Fruit fly (Drosophila melanogaster) whole organism, embryonic: ENCODE measurements around the gene Cyp313a1.
A peak's percentile ranks its signal among the peaks of the same experiment; 100 is the strongest.

Experiments used
- Antp ChIP-seq: fragments of 200-800 bp; sonication (Bioruptor generic); optimal IDR thresholded peaks from 3 replicates; lab custom pipeline; 2016; ENCODE audit warnings: missing biosample characterization, missing genetic modification characterization
- BEAF-32 ChIP-seq: fragments of 200-800 bp; sonication (Bioruptor generic); optimal IDR thresholded peaks from 3 replicates; lab custom pipeline; 2017; ENCODE audit warnings: missing biosample characterization, missing genetic modification characterization, mild to moderate bottlenecking, moderate library complexity, missing genetic modification reagents
- Bdp1 ChIP-seq: fragments of 200-800 bp; sonication (Bioruptor generic); optimal IDR thresholded peaks from 3 replicates; lab custom pipeline; 2016; ENCODE audit warnings: missing biosample characterization, missing genetic modification characterization
- BtbVII ChIP-seq: fragments of 200-800 bp; sonication (Bioruptor generic); optimal IDR thresholded peaks from 3 replicates; lab custom pipeline; 2017; ENCODE audit warnings: missing biosample characterization, mild to moderate bottlenecking, missing genetic modification characterization
- CG10274 ChIP-seq: fragments of 200-800 bp; sonication (Bioruptor generic); optimal IDR thresholded peaks from 3 replicates; lab custom pipeline; 2017; ENCODE audit warnings: missing biosample characterization, mild to moderate bottlenecking, missing genetic modification characterization
- CG10462 ChIP-seq: fragments of 200-800 bp; sonication (Bioruptor generic); optimal IDR thresholded peaks from 2 replicates; lab custom pipeline; 2016; ENCODE audit warnings: missing biosample characterization, missing genetic modification characterization
- CG10565 ChIP-seq: fragments of 200-800 bp; sonication (Bioruptor generic); optimal IDR thresholded peaks from 3 replicates; lab custom pipeline; 2016; ENCODE audit warnings: missing biosample characterization, mild to moderate bottlenecking, missing genetic modification characterization
- CG11504 ChIP-seq: fragments of 200-800 bp; sonication (Bioruptor generic); optimal IDR thresholded peaks from 3 replicates; lab custom pipeline; 2019; ENCODE audit warnings: missing biosample characterization, mild to moderate bottlenecking, missing genetic modification characterization, moderate library complexity
- CG12942 ChIP-seq: fragments of 200-800 bp; sonication (Bioruptor generic); optimal IDR thresholded peaks from 3 replicates; lab custom pipeline; 2016; ENCODE audit warnings: missing biosample characterization, missing genetic modification characterization
- CG14710 ChIP-seq: fragments of 200-800 bp; sonication (Bioruptor generic); optimal IDR thresholded peaks from 3 replicates; lab custom pipeline; 2019; ENCODE audit warnings: missing biosample characterization, mild to moderate bottlenecking, missing genetic modification characterization, moderate library complexity
- CG14860 ChIP-seq: fragments of 200-800 bp; sonication (Bioruptor generic); IDR thresholded peaks from 3 replicates; pipeline ENCODE4 v1.3.6; 2022; ENCODE audit warnings: missing biosample characterization, missing genetic modification characterization; ENCODE audit not compliant: partially characterized antibody
- CG15269 ChIP-seq: fragments of 200-800 bp; sonication (Bioruptor generic); optimal IDR thresholded peaks from 2 replicates; lab custom pipeline; 2018; ENCODE audit warnings: missing biosample characterization, mild to moderate bottlenecking, missing genetic modification characterization, moderate library complexity
- CG16813 ChIP-seq: fragments of 200-800 bp; sonication (Bioruptor generic); IDR thresholded peaks from 3 replicates; pipeline ENCODE4 v1.3.6; 2022; ENCODE audit warnings: missing biosample characterization, missing genetic modification characterization; ENCODE audit not compliant: partially characterized antibody
- CG2120 ChIP-seq: fragments of 200-800 bp; sonication (Bioruptor generic); optimal IDR thresholded peaks from 3 replicates; lab custom pipeline; 2016; ENCODE audit warnings: missing biosample characterization, missing genetic modification characterization
- CG2875 ChIP-seq: fragments of 200-800 bp; sonication (Bioruptor generic); optimal IDR thresholded peaks from 2 replicates; lab custom pipeline; 2017; ENCODE audit warnings: missing biosample characterization, mild to moderate bottlenecking, missing genetic modification characterization, missing genetic modification reagents
- CG2889 ChIP-seq: fragments of 200-800 bp; sonication (Bioruptor generic); IDR thresholded peaks from 3 replicates; pipeline ENCODE4 v1.3.6; 2022; ENCODE audit warnings: missing biosample characterization, missing genetic modification characterization
- CG3065 ChIP-seq: fragments of 200-800 bp; sonication (Bioruptor generic); optimal IDR thresholded peaks from 2 replicates; lab custom pipeline; 2016; ENCODE audit warnings: missing biosample characterization, missing genetic modification characterization
- CG3995 ChIP-seq: fragments of 200-800 bp; sonication (Bioruptor generic); optimal IDR thresholded peaks from 3 replicates; lab custom pipeline; 2016; ENCODE audit warnings: missing biosample characterization, missing genetic modification characterization
- CG4282 ChIP-seq: fragments of 200-800 bp; sonication (Bioruptor generic); optimal IDR thresholded peaks from 2 replicates; lab custom pipeline; 2016; ENCODE audit warnings: missing biosample characterization, missing genetic modification characterization
- CG43689 ChIP-seq: fragments of 200-800 bp; sonication (Bioruptor generic); IDR thresholded peaks from 2 replicates; pipeline ENCODE4 v1.3.6; 2022; ENCODE audit warnings: missing biosample characterization, missing genetic modification characterization
- CG4404 ChIP-seq: fragments of 200-800 bp; sonication (Bioruptor generic); IDR thresholded peaks from 2 replicates; pipeline ENCODE4 v1.3.6; 2022; ENCODE audit warnings: missing biosample characterization, missing genetic modification characterization
- CG6791 ChIP-seq: fragments of 200-800 bp; sonication (Bioruptor generic); IDR thresholded peaks from 3 replicates; pipeline ENCODE4 v1.3.6; 2022; ENCODE audit warnings: missing biosample characterization, missing genetic modification characterization; ENCODE audit not compliant: partially characterized antibody
- CG7786 ChIP-seq: fragments of 200-800 bp; sonication (Bioruptor generic); optimal IDR thresholded peaks from 2 replicates; lab custom pipeline; 2016; ENCODE audit warnings: missing biosample characterization, missing genetic modification characterization
- CG7839 ChIP-seq: fragments of 200-800 bp; sonication (Bioruptor generic); optimal IDR thresholded peaks from 3 replicates; lab custom pipeline; 2018; ENCODE audit warnings: missing biosample characterization, mild to moderate bottlenecking, missing genetic modification characterization, moderate library complexity
- CG7963 ChIP-seq: fragments of 200-800 bp; sonication (Bioruptor generic); IDR thresholded peaks from 3 replicates; pipeline ENCODE4 v1.3.6; 2022; ENCODE audit warnings: missing biosample characterization, missing genetic modification characterization; ENCODE audit not compliant: partially characterized antibody
- Dll ChIP-seq: fragments of 200-800 bp; sonication (Bioruptor generic); IDR thresholded peaks from 4 replicates; pipeline ENCODE4 v1.3.6; 2022; ENCODE audit warnings: missing biosample characterization, missing genetic modification characterization; ENCODE audit not compliant: partially characterized antibody
- E2f2 ChIP-seq: fragments of 200-800 bp; sonication (Bioruptor generic); IDR thresholded peaks from 2 replicates; pipeline ENCODE4 v1.3.6; 2022; ENCODE audit warnings: missing biosample characterization, missing genetic modification characterization
- Ets97D ChIP-seq: fragments of 200-800 bp; sonication (Bioruptor generic); optimal IDR thresholded peaks from 3 replicates; lab custom pipeline; 2016; ENCODE audit warnings: missing biosample characterization, missing genetic modification characterization
- Gug ChIP-seq: fragments of 200-800 bp; sonication (Bioruptor generic); IDR thresholded peaks from 4 replicates; pipeline ENCODE4 v1.3.6; 2022; ENCODE audit warnings: missing biosample characterization, missing genetic modification characterization
- HLH4C ChIP-seq: fragments of 200-800 bp; sonication (Bioruptor generic); IDR thresholded peaks from 3 replicates; pipeline ENCODE4 v1.3.6; 2022; ENCODE audit warnings: missing biosample characterization, missing genetic modification characterization; ENCODE audit not compliant: partially characterized antibody
- Hsf ChIP-seq: fragments of 200-800 bp; sonication (Bioruptor generic); optimal IDR thresholded peaks from 3 replicates; lab custom pipeline; 2016; ENCODE audit warnings: missing biosample characterization, missing genetic modification characterization
- btn ChIP-seq: fragments of 200-800 bp; sonication (Bioruptor generic); optimal IDR thresholded peaks from 2 replicates; lab custom pipeline; 2016; ENCODE audit warnings: missing biosample characterization, missing genetic modification characterization
- crp ChIP-seq, 2 experiments: fragments of 200-800 bp; sonication (Bioruptor generic); optimal IDR thresholded peaks; 2 replicates in 1 of 2; 3 replicates in 1 of 2; lab custom pipeline; 2017; ENCODE audit warnings: missing biosample characterization in 2 of 2, missing genetic modification characterization in 2 of 2, mild to moderate bottlenecking in 1 of 2, moderate library complexity in 1 of 2
- cwo ChIP-seq: fragments of 200-800 bp; sonication (Bioruptor generic); optimal IDR thresholded peaks from 3 replicates; lab custom pipeline; 2017; ENCODE audit warnings: missing biosample characterization, missing genetic modification characterization, mild to moderate bottlenecking, moderate library complexity, missing genetic modification reagents
- eve ChIP-seq, 2 experiments: fragments of >200 bp; optimal IDR thresholded peaks; 2 replicates each; lab custom pipeline; 2017; ENCODE audit warnings: missing biosample characterization in 2 of 2, missing genetic modification characterization in 2 of 2
- exex ChIP-seq: fragments of 200-800 bp; sonication (Bioruptor generic); optimal IDR thresholded peaks from 4 replicates; lab custom pipeline; 2018; ENCODE audit warnings: missing biosample characterization, mild to moderate bottlenecking, missing genetic modification characterization, moderate library complexity
- fd96Cb ChIP-seq: fragments of 200-800 bp; sonication (Bioruptor generic); optimal IDR thresholded peaks from 2 replicates; lab custom pipeline; 2018; ENCODE audit warnings: missing biosample characterization, mild to moderate bottlenecking, missing genetic modification characterization, moderate library complexity
- gcm ChIP-seq: fragments of 200-800 bp; sonication (Bioruptor generic); optimal IDR thresholded peaks from 2 replicates; lab custom pipeline; 2019; ENCODE audit warnings: missing biosample characterization, mild to moderate bottlenecking, missing genetic modification characterization, moderate library complexity
- hbn ChIP-seq: fragments of 200-800 bp; sonication (Bioruptor generic); IDR thresholded peaks from 2 replicates; pipeline ENCODE4 v1.3.6; 2022; ENCODE audit warnings: missing biosample characterization, missing genetic modification characterization; ENCODE audit not compliant: partially characterized antibody
- ind ChIP-seq: fragments of 200-800 bp; sonication (Bioruptor generic); optimal IDR thresholded peaks from 3 replicates; lab custom pipeline; 2016; ENCODE audit warnings: missing biosample characterization, missing genetic modification characterization
- jing ChIP-seq: fragments of 200-800 bp; sonication (Bioruptor generic); optimal IDR thresholded peaks from 2 replicates; lab custom pipeline; 2018; ENCODE audit warnings: missing biosample characterization, mild to moderate bottlenecking, missing genetic modification characterization
- pb ChIP-seq: fragments of 200-800 bp; sonication (Bioruptor generic); optimal IDR thresholded peaks from 3 replicates; lab custom pipeline; 2016; ENCODE audit warnings: missing biosample characterization, missing genetic modification characterization
- sens ChIP-seq: fragments of 200-800 bp; sonication (Bioruptor generic); peaks from one replicate; lab custom pipeline; 2016; ENCODE audit warnings: missing biosample characterization, missing genetic modification characterization
- slou ChIP-seq: fragments of 200-800 bp; sonication (Bioruptor generic); optimal IDR thresholded peaks from 3 replicates; lab custom pipeline; 2016; ENCODE audit warnings: missing biosample characterization, missing genetic modification characterization
- sqz ChIP-seq: fragments of 200-800 bp; sonication (Bioruptor generic); optimal IDR thresholded peaks from 3 replicates; lab custom pipeline; 2018; ENCODE audit warnings: missing biosample characterization, mild to moderate bottlenecking, missing genetic modification characterization
- trem ChIP-seq: fragments of 200-800 bp; optimal IDR thresholded peaks from 3 replicates; lab custom pipeline; 2019; ENCODE audit warnings: missing biosample characterization, mild to moderate bottlenecking, missing genetic modification characterization, moderate library complexity
- vvl ChIP-seq: fragments of 200-800 bp; sonication (Bioruptor generic); IDR thresholded peaks from 2 replicates; pipeline ENCODE4 v1.3.6; 2022; ENCODE audit warnings: missing biosample characterization, missing genetic modification characterization
- wek ChIP-seq: fragments of 200-800 bp; sonication (Bioruptor generic); optimal IDR thresholded peaks from 3 replicates; lab custom pipeline; 2018; ENCODE audit warnings: missing biosample characterization, mild to moderate bottlenecking, missing genetic modification characterization, moderate library complexity
- zen2 ChIP-seq: fragments of 200-800 bp; sonication (Bioruptor generic); IDR thresholded peaks from 3 replicates; pipeline ENCODE4 v1.3.6; 2022; ENCODE audit warnings: missing biosample characterization, missing genetic modification characterization; ENCODE audit not compliant: partially characterized antibody

The Cyp313a1 gene

dm6 chr3R:14511123-14511908, 9.5 kb upstream of the Cyp313a1 start, which contains the start of the genes HtrA2 and mRpL11 (continued):
- TF ChIP-seq CG14710 (peak; percentile 74), CG2120 (GFP tag; lab: Kevin White, UChicago) (peak; percentile 85), jing (no peak), CG12942 (GFP tag; lab: Kevin White, UChicago) (no peak), CG11504 (tag; lab: Kevin White, UChicago) (peak; percentile 71), exex (tag; lab: Kevin White, UChicago) (peak; percentile 67), vvl (GFP tag; lab: Robert Waterston, UW) (peak; percentile 61), cwo (GFP tag; lab: Kevin White, UChicago) (no peak), btn (no peak), E2f2 (GFP tag; lab: Robert Waterston, UW) (peak; percentile 58), BtbVII (GFP tag; lab: Kevin White, UChicago) (no peak), CG2889 (GFP tag; lab: Robert Waterston, UW) (no peak), CG15269 (no peak), ind (GFP tag; lab: Kevin White, UChicago) (peak; percentile 56), CG3065 (peak; percentile 38), CG2875 (peak; percentile 5), CG4282 (no peak), zen2 (GFP tag; lab: Robert Waterston, UW) (peak; percentile 46; the same call in 1 of the 3 replicates), CG10462 (GFP tag; lab: Kevin White, UChicago) (peak; percentile 35), CG10274 (no peak), pb (GFP tag; lab: Kevin White, UChicago) (peak; percentile 47), HLH4C (peak; percentile 46; the same call in 2 of the 3 replicates), CG43689 (no peak), slou (GFP tag; lab: Kevin White, UChicago) (peak; percentile 57), gcm (GFP tag; lab: Kevin White, UChicago) (no peak), CG10565 (GFP tag; lab: Kevin White, UChicago) (no peak), eve (GFP tag; optimal IDR thresholded peaks at IDR 0.05; lab: Kevin White, UChicago) (no peak), wek (GFP tag; lab: Kevin White, UChicago) (no peak)

- TF ChIP-seq Antp (GFP tag; lab: Kevin White, UChicago) (no peak), sens (GFP tag; lab: Kevin White, UChicago) (peak; percentile 66), trem (tag; lab: Kevin White, UChicago) (no peak), CG7963 (GFP tag; lab: Robert Waterston, UW) (peak; percentile 74), CG16813 (GFP tag; lab: Robert Waterston, UW) (peak; percentile 44; the same call in 1 of the 3 replicates), Dll (GFP tag; lab: Robert Waterston, UW) (peak; percentile 67; the same call in 3 of the 4 replicates), crp (GFP tag; optimal IDR thresholded peaks at IDR 0.05; lab: Kevin White, UChicago) (peak; percentile 58 to 94), BEAF-32 (GFP tag; lab: Kevin White, UChicago) (peak; percentile 42), hbn (GFP tag; lab: Robert Waterston, UW) (peak; percentile 31; the same call in 1 of the 2 replicates), Ets97D (GFP tag; lab: Kevin White, UChicago) (peak; percentile 20), CG6791 (GFP tag; lab: Robert Waterston, UW) (peak; percentile 74), Hsf (GFP tag; lab: Kevin White, UChicago) (no peak), fd96Cb (tag; lab: Kevin White, UChicago) (no peak), CG14860 (peak; percentile 47; the same call in 2 of the 3 replicates), CG7839 (no peak), Bdp1 (GFP tag; lab: Kevin White, UChicago) (no peak), sqz (GFP tag; lab: Kevin White, UChicago) (no peak), Gug (GFP tag; lab: Robert Waterston, UW) (no peak), CG3995 (GFP tag; lab: Kevin White, UChicago) (no peak), CG4404 (no peak), CG7786 (GFP tag; lab: Kevin White, UChicago) (no peak)
Measured at dm6 chr3R:14513420-14513819, 7.4 kb upstream of the Cyp313a1 start, which contains the start of gene CG8461. Gene CG8461, minus strand, starts transcription at chr3R:14513637.
